Fruit fly (Drosophila melanogaster) whole organism, prepupa: ENCODE measurements around the gene CG31538.

Source experiments
- CG11294 ChIP-seq: fragments of 200-800 bp; sonication (Bioruptor generic); IDR thresholded peaks from 2 replicates; pipeline ENCODE4 v1.3.6; 2022; ENCODE audit warnings: missing biosample characterization, missing genetic modification characterization
- CG4318 ChIP-seq: fragments of 200-800 bp; sonication (Bioruptor generic); optimal IDR thresholded peaks from 3 replicates; lab custom pipeline; 2017; ENCODE audit warnings: missing biosample characterization, mild to moderate bottlenecking, missing genetic modification characterization
- CG6808 ChIP-seq: fragments of 200-800 bp; sonication (Bioruptor generic); optimal IDR thresholded peaks from 3 replicates; lab custom pipeline; 2017; ENCODE audit warnings: missing biosample characterization, missing genetic modification characterization, mild to moderate bottlenecking, moderate library complexity, missing genetic modification reagents
- Gug ChIP-seq: fragments of 200-800 bp; sonication (Bioruptor generic); IDR thresholded peaks from 2 replicates; pipeline ENCODE4 v1.3.6; 2022; ENCODE audit warnings: missing biosample characterization, missing genetic modification characterization
- Sox102F ChIP-seq: fragments of 200-800 bp; sonication (Bioruptor generic); optimal IDR thresholded peaks from 2 replicates; lab custom pipeline; 2016; ENCODE audit warnings: missing biosample characterization, mild to moderate bottlenecking, missing genetic modification characterization
- dac ChIP-seq: fragments of 200-800 bp; sonication (Bioruptor generic); optimal IDR thresholded peaks from 2 replicates; lab custom pipeline; 2017; ENCODE audit warnings: missing biosample characterization, mild to moderate bottlenecking, missing genetic modification characterization
- fd59A ChIP-seq: fragments of 200-800 bp; sonication (Bioruptor generic); optimal IDR thresholded peaks from 2 replicates; lab custom pipeline; 2017; ENCODE audit warnings: missing biosample characterization, mild to moderate bottlenecking, missing genetic modification characterization, missing genetic modification reagents
- fkh ChIP-seq: fragments of 200-800 bp; sonication (Bioruptor generic); optimal IDR thresholded peaks from 3 replicates; lab custom pipeline; 2017; ENCODE audit warnings: missing biosample characterization, mild to moderate bottlenecking, missing genetic modification characterization, moderate library complexity
- spab ChIP-seq: fragments of 200-800 bp; sonication (Bioruptor generic); optimal IDR thresholded peaks from 2 replicates; lab custom pipeline; 2017; ENCODE audit warnings: missing biosample characterization, mild to moderate bottlenecking, missing genetic modification characterization, missing genetic modification reagents

dm6 chr3R:5268495-5268894 lies 9.1 kb downstream of the CG31538 start:
- no peak for TF ChIP-seq CG11294 (GFP tag; lab: Robert Waterston, UW)
- TF ChIP-seq fkh (GFP tag; lab: Kevin White, UChicago): no peak
- TF ChIP-seq fd59A (GFP tag; lab: Kevin White, UChicago): no peak
- no peak for TF ChIP-seq Gug (GFP tag; lab: Robert Waterston, UW)
- no peak for TF ChIP-seq Sox102F
- no peak for TF ChIP-seq CG6808 (GFP tag; lab: Kevin White, UChicago)
- no peak for TF ChIP-seq spab (GFP tag; lab: Kevin White, UChicago)
- no peak for TF ChIP-seq dac (GFP tag; lab: Kevin White, UChicago)
- no peak for TF ChIP-seq CG4318 (GFP tag; lab: Kevin White, UChicago)
